Worm (Caenorhabditis elegans) whole organism, L3 larva: ENCODE measurements around the gene F19B2.5.
A peak's percentile ranks its signal among the peaks of the same experiment; 100 is the strongest.

ENCODE experiments used
- R02D3.7 ChIP-seq: fragments of 150-350 bp; optimal IDR thresholded peaks from 2 replicates; lab custom pipeline; 2014; ENCODE audit warnings: missing biosample characterization, missing genetic modification characterization
- ZK546.5 ChIP-seq: sonication (generic microtip); optimal IDR thresholded peaks from 2 replicates; lab custom pipeline; 2017; ENCODE audit warnings: missing biosample characterization, missing genetic modification characterization
- ama-1 ChIP-seq: fragments of 150-350 bp; optimal IDR thresholded peaks from 2 replicates; lab custom pipeline; 2018
- ceh-16 ChIP-seq: sonication (generic microtip); optimal IDR thresholded peaks from 2 replicates; lab custom pipeline; 2017; ENCODE audit warnings: missing biosample characterization, missing genetic modification characterization
- ceh-28 ChIP-seq: fragments of 150-350 bp; optimal IDR thresholded peaks from 2 replicates; lab custom pipeline; 2014; ENCODE audit warnings: missing biosample characterization, missing genetic modification reagents, missing genetic modification characterization
- ceh-82 ChIP-seq: fragments of 150-350 bp; optimal IDR thresholded peaks from 2 replicates; lab custom pipeline; 2014; ENCODE audit warnings: missing biosample characterization, missing genetic modification characterization
- daf-12 ChIP-seq: fragments of 150-350 bp; optimal IDR thresholded peaks from 2 replicates; lab custom pipeline; 2014; ENCODE audit warnings: missing biosample characterization, missing genetic modification reagents, missing genetic modification characterization
- egl-27 ChIP-seq: sonication (generic microtip); optimal IDR thresholded peaks from 4 replicates; lab custom pipeline; 2017; ENCODE audit warnings: missing biosample characterization, missing genetic modification reagents, missing genetic modification characterization
- egl-5 ChIP-seq: fragments of 150-350 bp; optimal IDR thresholded peaks from 2 replicates; lab custom pipeline; 2017; ENCODE audit warnings: missing biosample characterization, missing genetic modification reagents, missing genetic modification characterization, inconsistent platforms
- elt-1 ChIP-seq: fragments of 150-350 bp; optimal IDR thresholded peaks from 2 replicates; lab custom pipeline; 2014; ENCODE audit warnings: missing biosample characterization, missing genetic modification characterization
- elt-2 ChIP-seq: sonication (generic microtip); optimal IDR thresholded peaks from 2 replicates; lab custom pipeline; 2016; ENCODE audit warnings: missing genetic modification reagents, mild to moderate bottlenecking, missing genetic modification characterization, missing compliant biosample characterization
- elt-3 ChIP-seq, 3 experiments: fragments of 150-350 bp in 1 of 3; sonication (generic microtip) in 2 of 3; optimal IDR thresholded peaks; 2 replicates in 2 of 3; 4 replicates in 1 of 3; lab custom pipeline; 2014 to 2017; ENCODE audit warnings: missing biosample characterization in 3 of 3, missing genetic modification characterization in 3 of 3
- eor-1 ChIP-seq, 2 experiments: fragments of 150-350 bp; optimal IDR thresholded peaks; 2 replicates each; lab custom pipeline; 2014 to 2018; ENCODE audit warnings: missing biosample characterization in 2 of 2, missing genetic modification characterization in 2 of 2
- fkh-10 ChIP-seq: sonication (generic microtip); optimal IDR thresholded peaks from 2 replicates; lab custom pipeline; 2017; ENCODE audit warnings: missing biosample characterization, missing genetic modification reagents, missing genetic modification characterization
- fkh-2 ChIP-seq: fragments of 150-350 bp; optimal IDR thresholded peaks from 2 replicates; lab custom pipeline; 2014; ENCODE audit warnings: missing biosample characterization, missing genetic modification reagents, missing genetic modification characterization
- hmg-11 ChIP-seq: sonication (generic microtip); optimal IDR thresholded peaks from 2 replicates; lab custom pipeline; 2016; ENCODE audit warnings: missing genetic modification characterization, missing compliant biosample characterization
- jun-1 ChIP-seq: fragments of 150-350 bp; optimal IDR thresholded peaks from 2 replicates; lab custom pipeline; 2014; ENCODE audit warnings: missing biosample characterization, missing genetic modification reagents, missing genetic modification characterization
- lin-39 ChIP-seq: fragments of 150-350 bp; optimal IDR thresholded peaks from 2 replicates; lab custom pipeline; 2018; ENCODE audit warnings: missing biosample characterization, missing genetic modification reagents, missing genetic modification characterization
- lsy-12 ChIP-seq: sonication (generic microtip); optimal IDR thresholded peaks from 2 replicates; lab custom pipeline; 2016; ENCODE audit warnings: mild to moderate bottlenecking, missing genetic modification characterization, missing compliant biosample characterization
- mdl-1 ChIP-seq: fragments of 150-350 bp; optimal IDR thresholded peaks from 2 replicates; lab custom pipeline; 2014; ENCODE audit warnings: missing biosample characterization, missing genetic modification characterization
- mml-1 ChIP-seq: fragments of 150-350 bp; sonication (generic microtip); optimal IDR thresholded peaks from 3 replicates; lab custom pipeline; 2014; ENCODE audit warnings: missing biosample characterization, missing genetic modification characterization
- nfya-1 ChIP-seq: sonication (generic microtip); optimal IDR thresholded peaks from 2 replicates; lab custom pipeline; 2017; ENCODE audit warnings: missing genetic modification characterization, mild to moderate bottlenecking, missing compliant biosample characterization, antibody characterized with exemption, moderate library complexity; ENCODE audit not compliant: insufficient read depth
- nhr-11 ChIP-seq: fragments of 150-350 bp; optimal IDR thresholded peaks from 2 replicates; lab custom pipeline; 2014; ENCODE audit warnings: missing biosample characterization, missing genetic modification characterization
- nhr-12 ChIP-seq: fragments of 150-350 bp; optimal IDR thresholded peaks from 2 replicates; lab custom pipeline; 2014; ENCODE audit warnings: missing biosample characterization, missing genetic modification characterization
- nhr-23 ChIP-seq: fragments of 150-350 bp; optimal IDR thresholded peaks from 2 replicates; lab custom pipeline; 2014; ENCODE audit warnings: missing biosample characterization, missing genetic modification reagents, missing genetic modification characterization
- nhr-25 ChIP-seq: sonication (generic microtip); optimal IDR thresholded peaks from 2 replicates; lab custom pipeline; 2017; ENCODE audit warnings: missing biosample characterization, missing genetic modification characterization
- nhr-28 ChIP-seq: fragments of 150-350 bp; optimal IDR thresholded peaks from 2 replicates; lab custom pipeline; 2014; ENCODE audit warnings: missing biosample characterization, missing genetic modification characterization
- nhr-43 ChIP-seq: sonication (generic microtip); optimal IDR thresholded peaks from 2 replicates; lab custom pipeline; 2016; ENCODE audit warnings: mild to moderate bottlenecking, missing genetic modification characterization, missing compliant biosample characterization; ENCODE audit not compliant: poor library complexity, severe bottlenecking
- nhr-67 ChIP-seq: fragments of 150-350 bp; optimal IDR thresholded peaks from 2 replicates; lab custom pipeline; 2014; ENCODE audit warnings: missing biosample characterization, missing genetic modification characterization
- nhr-76 ChIP-seq: fragments of 150-350 bp; sonication (generic microtip); optimal IDR thresholded peaks from 5 replicates; lab custom pipeline; 2014; ENCODE audit warnings: missing biosample characterization, missing genetic modification characterization
- pha-4 ChIP-seq: fragments of 150-350 bp; optimal IDR thresholded peaks from 2 replicates; lab custom pipeline; 2014; ENCODE audit warnings: missing biosample characterization, missing genetic modification reagents, missing genetic modification characterization
- pqm-1 ChIP-seq: fragments of 150-350 bp; optimal IDR thresholded peaks from 2 replicates; lab custom pipeline; 2017; ENCODE audit warnings: missing biosample characterization, missing genetic modification characterization, inconsistent platforms
- skn-1 ChIP-seq: fragments of 150-350 bp; optimal IDR thresholded peaks from 2 replicates; lab custom pipeline; 2014; ENCODE audit warnings: missing biosample characterization, missing genetic modification characterization
- snpc-4 ChIP-seq: fragments of 150-350 bp; optimal IDR thresholded peaks from 2 replicates; lab custom pipeline; 2014; ENCODE audit warnings: missing biosample characterization, missing genetic modification characterization
- tbx-2 ChIP-seq: sonication (generic microtip); optimal IDR thresholded peaks from 2 replicates; lab custom pipeline; 2016; ENCODE audit warnings: mild to moderate bottlenecking, missing genetic modification characterization, missing compliant biosample characterization
- unc-62 ChIP-seq: fragments of 150-350 bp; sonication (generic microtip); optimal IDR thresholded peaks from 4 replicates; lab custom pipeline; 2014; ENCODE audit warnings: missing biosample characterization, missing genetic modification reagents, missing genetic modification characterization
- zag-1 ChIP-seq: fragments of 150-350 bp; optimal IDR thresholded peaks from 2 replicates; lab custom pipeline; 2014; ENCODE audit warnings: missing biosample characterization, missing genetic modification characterization
- ztf-11 ChIP-seq: fragments of 150-350 bp; optimal IDR thresholded peaks from 2 replicates; lab custom pipeline; 2014; ENCODE audit warnings: missing biosample characterization, missing genetic modification characterization
- ztf-4 ChIP-seq: fragments of 150-350 bp; optimal IDR thresholded peaks from 2 replicates; lab custom pipeline; 2014; ENCODE audit warnings: missing biosample characterization, missing genetic modification characterization

F19B2.5 gene

ce11 chrV:20165808-20166207 is 1.8 kb upstream of the F19B2.5 start:
- peak; percentile 71 for TF ChIP-seq elt-2
- TF ChIP-seq skn-1 (tag; lab: Kevin White, UChicago), result peak; percentile 90
- no peak for TF ChIP-seq nhr-23

ce11 chrV:20163105-20163449 is 888 bp downstream of the F19B2.5 start:
- TF ChIP-seq eor-1 (tag; optimal IDR thresholded peaks at IDR 0.05; lab: Kevin White, UChicago) (no peak), nhr-43 (tag; lab: Kevin White, UChicago) (no peak), ama-1 (peak; percentile 77)

ce11 chrV:20162290-20163104 is 1.5 kb downstream of the F19B2.5 start:
- TF ChIP-seq nhr-28 (tag; lab: Kevin White, UChicago) (no peak), nhr-12 (tag; lab: Kevin White, UChicago) (no peak), pha-4 (tag; lab: Kevin White, UChicago) (peak; percentile 43), nhr-11 (no peak), mml-1 (no peak), nhr-67 (tag; lab: Kevin White, UChicago) (no peak), ceh-28 (tag; lab: Kevin White, UChicago) (peak; percentile 12), fkh-2 (tag; lab: Kevin White, UChicago) (no peak), nhr-76 (tag; lab: Kevin White, UChicago) (no peak), ama-1 (peak; percentile 77), skn-1 (tag; lab: Kevin White, UChicago) (no peak), elt-2 (peak; percentile 65)

- TF ChIP-seq egl-27, result no peak
- TF ChIP-seq nhr-43 (tag; lab: Kevin White, UChicago), result no peak
- no peak for TF ChIP-seq nhr-25 (tag; lab: Kevin White, UChicago)
- TF ChIP-seq snpc-4, result no peak
- no peak for TF ChIP-seq elt-3 (tag; optimal IDR thresholded peaks at IDR 0.05; lab: Kevin White, UChicago)
Measured at ce11 chrV:20161781-20162289, 2.1 kb downstream of the F19B2.5 start.

- TF ChIP-seq R02D3.7 (tag; lab: Kevin White, UChicago) (no peak), elt-2 (no peak), ZK546.5 (tag; lab: Kevin White, UChicago) (no peak), skn-1 (tag; lab: Kevin White, UChicago) (no peak), ceh-82 (tag; lab: Kevin White, UChicago) (no peak), ama-1 (no peak), hmg-11 (no peak), jun-1 (tag; lab: Kevin White, UChicago) (no peak), nhr-25 (tag; lab: Kevin White, UChicago) (no peak), egl-27 (no peak), unc-62 (GFP tag; lab: Kevin White, UChicago) (no peak), nhr-23 (no peak), ceh-16 (tag; lab: Kevin White, UChicago) (no peak), mdl-1 (tag; lab: Kevin White, UChicago) (no peak), lsy-12 (tag; lab: Kevin White, UChicago) (no peak), lin-39 (tag; lab: Kevin White, UChicago) (no peak), nhr-76 (tag; lab: Kevin White, UChicago) (no peak), mml-1 (no peak), tbx-2 (tag; lab: Kevin White, UChicago) (no peak), nhr-12 (tag; lab: Kevin White, UChicago) (no peak)
Measured at ce11 chrV:20158223-20158622, 5.7 kb downstream of the F19B2.5 start, which contains the start of gene F19B2.6. Gene F19B2.6 (plus strand): TSS chrV:20158523.

- no peak for TF ChIP-seq ztf-4 (tag; lab: Kevin White, UChicago)
- no peak for TF ChIP-seq nfya-1 (tag; lab: Kevin White, UChicago)
- no peak for TF ChIP-seq mdl-1 (tag; lab: Kevin White, UChicago)
- no peak for TF ChIP-seq elt-3 (tag; optimal IDR thresholded peaks at IDR 0.05; lab: Kevin White, UChicago)
- TF ChIP-seq fkh-10 (GFP tag; lab: Kevin White, UChicago), result no peak
- no peak for TF ChIP-seq unc-62 (GFP tag; lab: Kevin White, UChicago)
- no peak for TF ChIP-seq ztf-11 (tag; lab: Kevin White, UChicago)
- TF ChIP-seq pqm-1 (tag; lab: Kevin White, UChicago), result no peak
- no peak for TF ChIP-seq ZK546.5 (tag; lab: Kevin White, UChicago)
- no peak for TF ChIP-seq elt-2
- TF ChIP-seq zag-1 (tag; lab: Kevin White, UChicago), result no peak
- TF ChIP-seq egl-27, result no peak
- TF ChIP-seq daf-12, result no peak
- no peak for TF ChIP-seq egl-5 (tag; lab: Kevin White, UChicago)
- TF ChIP-seq elt-1, result no peak
- TF ChIP-seq fkh-2 (tag; lab: Kevin White, UChicago), result no peak
- TF ChIP-seq lin-39 (tag; lab: Kevin White, UChicago), result no peak
- TF ChIP-seq lsy-12 (tag; lab: Kevin White, UChicago), result no peak
- TF ChIP-seq nhr-25 (tag; lab: Kevin White, UChicago), result no peak
Measured at ce11 chrV:20151855-20152254, 12.1 kb downstream of the F19B2.5 start.
